2 fruit fly cellular contexts compared by ENCODE assay signal in genomic region chr2L:203529-204127, dm6.
TF ChIP-seq lines count a peak whose summit lies in the region.

TSS of gene mRpL10 (plus strand) at chr2L:203779.

TF ChIP-seq in whole organism, adult, 20 proteins besides CTCF, POLR2A, EP300 and RAD21 (continued from another document):
- TF ChIP-seq Clk (GFP tag; optimal IDR thresholded peaks at IDR 0.05; lab: Kevin White, UChicago) = no peak
- TF ChIP-seq CG1620 (GFP tag; optimal IDR thresholded peaks at IDR 0.05; lab: Kevin White, UChicago) = peak; percentile 7

TF ChIP-seq in whole organism, embryonic, 481 proteins besides CTCF, POLR2A, EP300 and RAD21 (continued from another document and continues in another):
- TF ChIP-seq CG4617 (GFP tag; optimal IDR thresholded peaks at IDR 0.05; lab: Kevin White, UChicago; ENCODE audit: borderline replicate concordance) = peak; percentile 65
- TF ChIP-seq nom (GFP tag; optimal IDR thresholded peaks at IDR 0.05; lab: Kevin White, UChicago) = peak; percentile 19
- TF ChIP-seq CG9797 (GFP tag; optimal IDR thresholded peaks at IDR 0.05; lab: Kevin White, UChicago) = peak; percentile 11
- peak; percentile 19 for TF ChIP-seq CG34376 (GFP tag; optimal IDR thresholded peaks at IDR 0.05; lab: Kevin White, UChicago)
- peak; percentile 75 for TF ChIP-seq nerfin-2 (GFP tag; IDR thresholded peaks at IDR 0.05; lab: Robert Waterston, UW; ENCODE audit: partially characterized antibody)
- no peak for TF ChIP-seq p53 (GFP tag; optimal IDR thresholded peaks at IDR 0.05; lab: Kevin White, UChicago)
- no peak for TF ChIP-seq klu (GFP tag; IDR thresholded peaks at IDR 0.05; lab: Robert Waterston, UW)
- peak; percentile 29 for TF ChIP-seq CG9437 (GFP tag; optimal IDR thresholded peaks at IDR 0.05; lab: Kevin White, UChicago)
- 0 out of 2 replicates have a peak, but pooled peaks have one; percentile 11 for TF ChIP-seq Atf6 (GFP tag; IDR thresholded peaks at IDR 0.05; lab: Robert Waterston, UW)
- TF ChIP-seq trem (tag; optimal IDR thresholded peaks at IDR 0.05; lab: Kevin White, UChicago) = peak; percentile 72
- TF ChIP-seq run (tag; optimal IDR thresholded peaks at IDR 0.05; lab: Kevin White, UChicago) = no peak
- TF ChIP-seq Sin3A (optimal IDR thresholded peaks at IDR 0.05; lab: Kevin White, UChicago) = peak; percentile 19
- peak; percentile 24 for TF ChIP-seq CG7556 (GFP tag; optimal IDR thresholded peaks at IDR 0.05; lab: Kevin White, UChicago)
- TF ChIP-seq mam (GFP tag; optimal IDR thresholded peaks at IDR 0.05; lab: Kevin White, UChicago) = peak; percentile 20
- TF ChIP-seq knrl (GFP tag; IDR thresholded peaks at IDR 0.05; lab: Robert Waterston, UW; ENCODE audit: partially characterized antibody) = peak; percentile 91
- TF ChIP-seq chn (GFP tag; optimal IDR thresholded peaks at IDR 0.05; lab: Kevin White, UChicago) = peak; percentile 26
- TF ChIP-seq Taf1 (GFP tag; IDR thresholded peaks at IDR 0.05; lab: Robert Waterston, UW) = no peak
- peak; percentile 47 for TF ChIP-seq phol (tag; optimal IDR thresholded peaks at IDR 0.05; lab: Kevin White, UChicago)
- TF ChIP-seq Bgb (GFP tag; IDR thresholded peaks at IDR 0.05; lab: Robert Waterston, UW; ENCODE audit: partially characterized antibody) = peak; percentile 93
- peak; percentile 28 to 46 for TF ChIP-seq dpn (GFP tag; optimal IDR thresholded peaks at IDR 0.05; lab: Kevin White, UChicago)
- TF ChIP-seq ato (GFP tag; IDR thresholded peaks at IDR 0.05; lab: Robert Waterston, UW; ENCODE audit: partially characterized antibody) = peak; percentile 88
- peak; percentile 84 for TF ChIP-seq CG12659 (GFP tag; optimal IDR thresholded peaks at IDR 0.05; lab: Kevin White, UChicago)
- no peak for TF ChIP-seq al (GFP tag; IDR thresholded peaks at IDR 0.05; lab: Robert Waterston, UW)
- peak; percentile 37 for TF ChIP-seq CG8924 (tag; optimal IDR thresholded peaks at IDR 0.05; lab: Kevin White, UChicago)
- peak; percentile 80 for TF ChIP-seq MBD-R2 (GFP tag; IDR thresholded peaks at IDR 0.05; lab: Robert Waterston, UW)
- TF ChIP-seq Optix (GFP tag; IDR thresholded peaks at IDR 0.05; lab: Robert Waterston, UW) = no peak
- peak; percentile 26 for TF ChIP-seq CG17385 (GFP tag; optimal IDR thresholded peaks at IDR 0.05; lab: Kevin White, UChicago)
- peak; percentile 63 for TF ChIP-seq CG2712 (tag; optimal IDR thresholded peaks at IDR 0.05; lab: Kevin White, UChicago)
- TF ChIP-seq CG12104 (GFP tag; optimal IDR thresholded peaks at IDR 0.05; lab: Kevin White, UChicago) = no peak
- TF ChIP-seq B-H2 (GFP tag; optimal IDR thresholded peaks at IDR 0.05; lab: Kevin White, UChicago) = peak; percentile 56
- TF ChIP-seq CG1647 (GFP tag; optimal IDR thresholded peaks at IDR 0.05; lab: Kevin White, UChicago) = no peak
- TF ChIP-seq CG14710 (tag; optimal IDR thresholded peaks at IDR 0.05; lab: Kevin White, UChicago) = peak; percentile 54
- TF ChIP-seq pho (GFP tag; optimal IDR thresholded peaks at IDR 0.05; lab: Kevin White, UChicago) = peak; percentile 45
- no peak for TF ChIP-seq hkb (optimal IDR thresholded peaks at IDR 0.05; lab: Kevin White, UChicago)
- 0 out of 2 replicates have a peak, but pooled peaks have one; percentile 24 for TF ChIP-seq hkb (GFP tag; IDR thresholded peaks at IDR 0.05; lab: Robert Waterston, UW)
- no peak for TF ChIP-seq CoRest (tag; optimal IDR thresholded peaks at IDR 0.05; lab: Kevin White, UChicago)
- TF ChIP-seq gfzf (GFP tag; optimal IDR thresholded peaks at IDR 0.05; lab: Kevin White, UChicago) = peak; percentile 34
- TF ChIP-seq bbx (GFP tag; IDR thresholded peaks at IDR 0.05; lab: Robert Waterston, UW; ENCODE audit: partially characterized antibody) = peak; percentile 91
- peak; percentile 28 for TF ChIP-seq Hr3 (GFP tag; optimal IDR thresholded peaks at IDR 0.05; lab: Kevin White, UChicago)
- TF ChIP-seq CG10209 (GFP tag; optimal IDR thresholded peaks at IDR 0.05; lab: Kevin White, UChicago) = no peak
- TF ChIP-seq dm (GFP tag; optimal IDR thresholded peaks at IDR 0.05; lab: Kevin White, UChicago) = peak; percentile 46
- peak; percentile 48 for TF ChIP-seq MESR4 (GFP tag; optimal IDR thresholded peaks at IDR 0.05; lab: Kevin White, UChicago)
- no peak for TF ChIP-seq CG6813 (GFP tag; optimal IDR thresholded peaks at IDR 0.05; lab: Kevin White, UChicago)
- TF ChIP-seq Blimp-1 (GFP tag; optimal IDR thresholded peaks at IDR 0.05; lab: Kevin White, UChicago) = no peak
- TF ChIP-seq CG14860 (GFP tag; IDR thresholded peaks at IDR 0.05; lab: Robert Waterston, UW; ENCODE audit: partially characterized antibody) = peak; percentile 87
- TF ChIP-seq row (GFP tag; IDR thresholded peaks at IDR 0.05; lab: Robert Waterston, UW) = peak; percentile 64
- TF ChIP-seq Abd-B (GFP tag; optimal IDR thresholded peaks at IDR 0.05; lab: Kevin White, UChicago) = no peak
- no peak for TF ChIP-seq tup (GFP tag; optimal IDR thresholded peaks at IDR 0.05; lab: Kevin White, UChicago)
- TF ChIP-seq chm (GFP tag; IDR thresholded peaks at IDR 0.05; lab: Robert Waterston, UW) = no peak
- TF ChIP-seq hbn (GFP tag; IDR thresholded peaks at IDR 0.05; lab: Robert Waterston, UW; ENCODE audit: partially characterized antibody) = peak; percentile 93
- no peak for TF ChIP-seq CG7372 (GFP tag; IDR thresholded peaks at IDR 0.05; lab: Robert Waterston, UW)
- peak; percentile 50 for TF ChIP-seq Ets65A (GFP tag; lab: Kevin White, UChicago)
- TF ChIP-seq Dad (GFP tag; optimal IDR thresholded peaks at IDR 0.05; lab: Kevin White, UChicago) = peak; percentile 16
- no peak for TF ChIP-seq CG3407 (GFP tag; optimal IDR thresholded peaks at IDR 0.05; lab: Kevin White, UChicago)
- TF ChIP-seq hb (GFP tag; IDR thresholded peaks at IDR 0.05; lab: Robert Waterston, UW; ENCODE audit: partially characterized antibody) = peak; percentile 81
- TF ChIP-seq inv (GFP tag; IDR thresholded peaks at IDR 0.05; lab: Robert Waterston, UW; ENCODE audit: partially characterized antibody) = peak; percentile 88
- TF ChIP-seq sna (GFP tag; IDR thresholded peaks at IDR 0.05; lab: Robert Waterston, UW; ENCODE audit: partially characterized antibody) = peak; percentile 77
- TF ChIP-seq Xbp1 (GFP tag; optimal IDR thresholded peaks at IDR 0.05; lab: Kevin White, UChicago) = peak; percentile 20
- TF ChIP-seq nerfin-1 (tag; optimal IDR thresholded peaks at IDR 0.05; lab: Kevin White, UChicago) = peak; percentile 20
- peak; percentile 65 for TF ChIP-seq CG10267 (tag; optimal IDR thresholded peaks at IDR 0.05; lab: Kevin White, UChicago)
- TF ChIP-seq CG30403 (GFP tag; optimal IDR thresholded peaks at IDR 0.05; lab: Kevin White, UChicago) = peak; percentile 51
- TF ChIP-seq ems (GFP tag; optimal IDR thresholded peaks at IDR 0.05; lab: Kevin White, UChicago) = peak; percentile 35
- peak; percentile 82 for TF ChIP-seq vnd (GFP tag; IDR thresholded peaks at IDR 0.05; lab: Robert Waterston, UW; ENCODE audit: partially characterized antibody)
- TF ChIP-seq CG10543 (GFP tag; optimal IDR thresholded peaks at IDR 0.05; lab: Kevin White, UChicago) = no peak
- no peak for TF ChIP-seq CG4854 (GFP tag; optimal IDR thresholded peaks at IDR 0.05; lab: Kevin White, UChicago)
- no peak for TF ChIP-seq CG1603 (tag; optimal IDR thresholded peaks at IDR 0.05; lab: Kevin White, UChicago)
- TF ChIP-seq CG1024 (GFP tag; IDR thresholded peaks at IDR 0.05; lab: Robert Waterston, UW) = 0 out of 2 replicates have a peak, but pooled peaks have one; percentile 36
- TF ChIP-seq CG7963 (GFP tag; IDR thresholded peaks at IDR 0.05; lab: Robert Waterston, UW; ENCODE audit: partially characterized antibody) = peak; percentile 82
- TF ChIP-seq CG2129 (GFP tag; IDR thresholded peaks at IDR 0.05; lab: Robert Waterston, UW; ENCODE audit: partially characterized antibody) = peak; percentile 68
- TF ChIP-seq YL-1 (GFP tag; optimal IDR thresholded peaks at IDR 0.05; lab: Kevin White, UChicago) = peak; percentile 75
- TF ChIP-seq Opbp (GFP tag; IDR thresholded peaks at IDR 0.05; lab: Robert Waterston, UW; ENCODE audit: partially characterized antibody) = peak; percentile 91
- peak; percentile 91 for TF ChIP-seq chinmo (GFP tag; IDR thresholded peaks at IDR 0.05; lab: Robert Waterston, UW; ENCODE audit: partially characterized antibody)
- peak; percentile 53 for TF ChIP-seq CG3847 (GFP tag; IDR thresholded peaks at IDR 0.05; lab: Robert Waterston, UW)
- peak; percentile 87 for TF ChIP-seq CG16813 (GFP tag; IDR thresholded peaks at IDR 0.05; lab: Robert Waterston, UW; ENCODE audit: partially characterized antibody)
- peak; percentile 29 for TF ChIP-seq slou (GFP tag; optimal IDR thresholded peaks at IDR 0.05; lab: Kevin White, UChicago)
- peak; percentile 24 for TF ChIP-seq maf-S (GFP tag; optimal IDR thresholded peaks at IDR 0.05; lab: Kevin White, UChicago)
- TF ChIP-seq crp (GFP tag; optimal IDR thresholded peaks at IDR 0.05; lab: Kevin White, UChicago) = no peak
- peak; percentile 42 for TF ChIP-seq CG13424 (tag; optimal IDR thresholded peaks at IDR 0.05; lab: Kevin White, UChicago)
- peak; percentile 68 for TF ChIP-seq CG2116 (GFP tag; optimal IDR thresholded peaks at IDR 0.05; lab: Kevin White, UChicago)
- TF ChIP-seq Pdp1 (GFP tag; optimal IDR thresholded peaks at IDR 0.05; lab: Kevin White, UChicago) = peak in 1 of 2 experiments; percentile 93
- TF ChIP-seq Chrac-16 (GFP tag; optimal IDR thresholded peaks at IDR 0.05; lab: Kevin White, UChicago) = peak; percentile 11
- TF ChIP-seq vvl (GFP tag; IDR thresholded peaks at IDR 0.05; lab: Robert Waterston, UW) = peak; percentile 60; the same call in 1 of the 2 replicates
- no peak for TF ChIP-seq seq (GFP tag; IDR thresholded peaks at IDR 0.05; lab: Robert Waterston, UW)
- peak; percentile 11 for TF ChIP-seq Bteb2 (GFP tag; optimal IDR thresholded peaks at IDR 0.05; lab: Kevin White, UChicago)
- TF ChIP-seq CG32532 (GFP tag; IDR thresholded peaks at IDR 0.05; lab: Robert Waterston, UW) = peak; percentile 9; the same call in 1 of the 2 replicates
- TF ChIP-seq CG7987 (GFP tag; optimal IDR thresholded peaks at IDR 0.05; lab: Kevin White, UChicago) = peak; percentile 4
- TF ChIP-seq corto (GFP tag; optimal IDR thresholded peaks at IDR 0.05; lab: Kevin White, UChicago) = peak; percentile 76
- peak; percentile 48 for TF ChIP-seq CG17829 (tag; optimal IDR thresholded peaks at IDR 0.05; lab: Kevin White, UChicago)
- no peak for TF ChIP-seq dan (GFP tag; IDR thresholded peaks at IDR 0.05; lab: Robert Waterston, UW)
- TF ChIP-seq CG12744 (GFP tag; optimal IDR thresholded peaks at IDR 0.05; lab: Kevin White, UChicago) = no peak
- no peak; the same call in 1 of the 2 replicates for TF ChIP-seq GATAe (GFP tag; conservative IDR thresholded peaks at IDR 0.05; lab: Robert Waterston, UW)
- TF ChIP-seq CG8290 (GFP tag; optimal IDR thresholded peaks at IDR 0.05; lab: Kevin White, UChicago) = no peak
- TF ChIP-seq CG8290 (tag; optimal IDR thresholded peaks at IDR 0.05; lab: Kevin White, UChicago) = no peak
- peak; percentile 74 for TF ChIP-seq lbe (GFP tag; optimal IDR thresholded peaks at IDR 0.05; lab: Kevin White, UChicago)
- TF ChIP-seq BEAF-32 (GFP tag; optimal IDR thresholded peaks at IDR 0.05; lab: Kevin White, UChicago) = peak; percentile 90
- TF ChIP-seq Mad (GFP tag; optimal IDR thresholded peaks at IDR 0.05; lab: Kevin White, UChicago) = peak; percentile 20
- TF ChIP-seq CG12391 (tag; optimal IDR thresholded peaks at IDR 0.05; lab: Kevin White, UChicago) = peak; percentile 56
- TF ChIP-seq CG10654 (GFP tag; optimal IDR thresholded peaks at IDR 0.05; lab: Kevin White, UChicago) = no peak
- peak; percentile 72 for TF ChIP-seq Sry-δ (GFP tag; optimal IDR thresholded peaks at IDR 0.05; lab: Kevin White, UChicago)
- TF ChIP-seq Fer1 (GFP tag; optimal IDR thresholded peaks at IDR 0.05; lab: Kevin White, UChicago) = peak; percentile 43
- TF ChIP-seq Max (GFP tag; optimal IDR thresholded peaks at IDR 0.05; lab: Kevin White, UChicago) = peak; percentile 78
- TF ChIP-seq CG12155 (GFP tag; optimal IDR thresholded peaks at IDR 0.05; lab: Kevin White, UChicago) = peak; percentile 42
- TF ChIP-seq CG10147 (GFP tag; optimal IDR thresholded peaks at IDR 0.05; lab: Kevin White, UChicago) = no peak
- TF ChIP-seq Dp (GFP tag; optimal IDR thresholded peaks at IDR 0.05; lab: Kevin White, UChicago) = peak; percentile 27
- peak; percentile 94 for TF ChIP-seq CG13287 (GFP tag; IDR thresholded peaks at IDR 0.05; lab: Robert Waterston, UW; ENCODE audit: partially characterized antibody)
- peak; percentile 32 for TF ChIP-seq CG3995 (GFP tag; optimal IDR thresholded peaks at IDR 0.05; lab: Kevin White, UChicago)
- peak; percentile 55 for TF ChIP-seq lilli (GFP tag; optimal IDR thresholded peaks at IDR 0.05; lab: Kevin White, UChicago)
- peak; percentile 65 for TF ChIP-seq CG30020 (tag; optimal IDR thresholded peaks at IDR 0.05; lab: Kevin White, UChicago)
- TF ChIP-seq CG18262 (tag; optimal IDR thresholded peaks at IDR 0.05; lab: Kevin White, UChicago) = peak; percentile 39
- peak; percentile 35 for TF ChIP-seq BtbVII (GFP tag; optimal IDR thresholded peaks at IDR 0.05; lab: Kevin White, UChicago)
- no peak for TF ChIP-seq CG18476 (GFP tag; optimal IDR thresholded peaks at IDR 0.05; lab: Kevin White, UChicago)
- peak; percentile 88 for TF ChIP-seq Doc3 (GFP tag; IDR thresholded peaks at IDR 0.05; lab: Robert Waterston, UW; ENCODE audit: partially characterized antibody)
- no peak for TF ChIP-seq nau (GFP tag; optimal IDR thresholded peaks at IDR 0.05; lab: Kevin White, UChicago)
- peak; percentile 90 for TF ChIP-seq CG6791 (GFP tag; IDR thresholded peaks at IDR 0.05; lab: Robert Waterston, UW; ENCODE audit: partially characterized antibody)
- peak; percentile 14 for TF ChIP-seq HLH54F (GFP tag; optimal IDR thresholded peaks at IDR 0.05; lab: Kevin White, UChicago)
- TF ChIP-seq Ets97D (GFP tag; optimal IDR thresholded peaks at IDR 0.05; lab: Kevin White, UChicago) = peak; percentile 52
- TF ChIP-seq CG3838 (GFP tag; optimal IDR thresholded peaks at IDR 0.05; lab: Kevin White, UChicago) = no peak
- no peak for TF ChIP-seq CG14014 (GFP tag; IDR thresholded peaks at IDR 0.05; lab: Robert Waterston, UW)
- TF ChIP-seq amos (GFP tag; IDR thresholded peaks at IDR 0.05; lab: Robert Waterston, UW; ENCODE audit: partially characterized antibody) = peak; percentile 94
- no peak for TF ChIP-seq Doc2 (GFP tag; IDR thresholded peaks at IDR 0.05; lab: Robert Waterston, UW)
- TF ChIP-seq Dip3 (GFP tag; optimal IDR thresholded peaks at IDR 0.05; lab: Kevin White, UChicago) = peak; percentile 17
- TF ChIP-seq CG42726 (GFP tag; IDR thresholded peaks at IDR 0.05; lab: Robert Waterston, UW; ENCODE audit: partially characterized antibody) = peak; percentile 73
- peak; percentile 64; the same call in 1 of the 3 replicates for TF ChIP-seq jigr1 (GFP tag; IDR thresholded peaks at IDR 0.05; lab: Robert Waterston, UW)
- TF ChIP-seq tna (GFP tag; IDR thresholded peaks at IDR 0.05; lab: Robert Waterston, UW; ENCODE audit: partially characterized antibody) = peak; percentile 62
- peak; percentile 8 for TF ChIP-seq tin (GFP tag; optimal IDR thresholded peaks at IDR 0.05; lab: Kevin White, UChicago)
